Worm (Caenorhabditis elegans): ENCODE results near the gene rol-6.

- TF ChIP-seq hlh-13 (GFP tag; optimal IDR thresholded peaks at IDR 0.05) (no peak), pqm-1 (tag; optimal IDR thresholded peaks at IDR 0.05) (no peak), dve-1 (tag; optimal IDR thresholded peaks at IDR 0.05) (no peak), ceh-14 (tag; optimal IDR thresholded peaks at IDR 0.05) (no peak), Y22D7AL.16 (tag; optimal IDR thresholded peaks at IDR 0.05) (no peak), nhr-11 (tag; optimal IDR thresholded peaks at IDR 0.05) (no peak), pha-4 (tag; optimal IDR thresholded peaks at IDR 0.05) (no peak)
Observed at ce11 chrII:8749084-8749483, 16.2 kb downstream of the rol-6 start.

All from whole organism, late embryonic.